Worm (Caenorhabditis elegans) whole organism, L3 larva: Measurements from ENCODE around the gene col-10.
A peak's percentile ranks its signal among the peaks of the same experiment; 100 is the strongest.

ENCODE experiments used
- ZK546.5 ChIP-seq: sonication (generic microtip); optimal IDR thresholded peaks from 2 replicates; lab custom pipeline; 2017; ENCODE audit warnings: missing biosample characterization, missing genetic modification characterization
- ama-1 ChIP-seq: fragments of 150-350 bp; optimal IDR thresholded peaks from 2 replicates; lab custom pipeline; 2018
- ceh-16 ChIP-seq: sonication (generic microtip); optimal IDR thresholded peaks from 2 replicates; lab custom pipeline; 2017; ENCODE audit warnings: missing biosample characterization, missing genetic modification characterization
- ceh-28 ChIP-seq: fragments of 150-350 bp; optimal IDR thresholded peaks from 2 replicates; lab custom pipeline; 2014; ENCODE audit warnings: missing biosample characterization, missing genetic modification reagents, missing genetic modification characterization
- ceh-82 ChIP-seq: fragments of 150-350 bp; optimal IDR thresholded peaks from 2 replicates; lab custom pipeline; 2014; ENCODE audit warnings: missing biosample characterization, missing genetic modification characterization
- ceh-9 ChIP-seq: sonication (generic microtip); optimal IDR thresholded peaks from 2 replicates; lab custom pipeline; 2018; ENCODE audit warnings: missing biosample characterization, missing genetic modification characterization
- daf-12 ChIP-seq: fragments of 150-350 bp; optimal IDR thresholded peaks from 2 replicates; lab custom pipeline; 2014; ENCODE audit warnings: missing biosample characterization, missing genetic modification reagents, missing genetic modification characterization
- egl-27 ChIP-seq: sonication (generic microtip); optimal IDR thresholded peaks from 4 replicates; lab custom pipeline; 2017; ENCODE audit warnings: missing biosample characterization, missing genetic modification reagents, missing genetic modification characterization
- egl-5 ChIP-seq: fragments of 150-350 bp; optimal IDR thresholded peaks from 2 replicates; lab custom pipeline; 2017; ENCODE audit warnings: missing biosample characterization, missing genetic modification reagents, missing genetic modification characterization, inconsistent platforms
- elt-1 ChIP-seq: fragments of 150-350 bp; optimal IDR thresholded peaks from 2 replicates; lab custom pipeline; 2014; ENCODE audit warnings: missing biosample characterization, missing genetic modification characterization
- elt-2 ChIP-seq: sonication (generic microtip); optimal IDR thresholded peaks from 2 replicates; lab custom pipeline; 2016; ENCODE audit warnings: missing genetic modification reagents, mild to moderate bottlenecking, missing genetic modification characterization, missing compliant biosample characterization
- elt-3 ChIP-seq, 3 experiments: fragments of 150-350 bp in 1 of 3; sonication (generic microtip) in 2 of 3; optimal IDR thresholded peaks; 2 replicates in 2 of 3; 4 replicates in 1 of 3; lab custom pipeline; 2014 to 2017; ENCODE audit warnings: missing biosample characterization in 3 of 3, missing genetic modification characterization in 3 of 3
- eor-1 ChIP-seq, 2 experiments: fragments of 150-350 bp; optimal IDR thresholded peaks; 2 replicates each; lab custom pipeline; 2014 to 2018; ENCODE audit warnings: missing biosample characterization in 2 of 2, missing genetic modification characterization in 2 of 2
- fkh-2 ChIP-seq: fragments of 150-350 bp; optimal IDR thresholded peaks from 2 replicates; lab custom pipeline; 2014; ENCODE audit warnings: missing biosample characterization, missing genetic modification reagents, missing genetic modification characterization
- fos-1 ChIP-seq: fragments of 150-350 bp; optimal IDR thresholded peaks from 2 replicates; lab custom pipeline; 2014; ENCODE audit warnings: missing biosample characterization, missing genetic modification characterization
- hmg-11 ChIP-seq: sonication (generic microtip); optimal IDR thresholded peaks from 2 replicates; lab custom pipeline; 2016; ENCODE audit warnings: missing genetic modification characterization, missing compliant biosample characterization
- jun-1 ChIP-seq: fragments of 150-350 bp; optimal IDR thresholded peaks from 2 replicates; lab custom pipeline; 2014; ENCODE audit warnings: missing biosample characterization, missing genetic modification reagents, missing genetic modification characterization
- lin-15B ChIP-seq: fragments of 150-350 bp; optimal IDR thresholded peaks from 2 replicates; lab custom pipeline; 2014; ENCODE audit warnings: missing biosample characterization, missing genetic modification characterization
- lin-39 ChIP-seq: fragments of 150-350 bp; optimal IDR thresholded peaks from 2 replicates; lab custom pipeline; 2018; ENCODE audit warnings: missing biosample characterization, missing genetic modification reagents, missing genetic modification characterization
- lsy-12 ChIP-seq: sonication (generic microtip); optimal IDR thresholded peaks from 2 replicates; lab custom pipeline; 2016; ENCODE audit warnings: mild to moderate bottlenecking, missing genetic modification characterization, missing compliant biosample characterization
- mdl-1 ChIP-seq: fragments of 150-350 bp; optimal IDR thresholded peaks from 2 replicates; lab custom pipeline; 2014; ENCODE audit warnings: missing biosample characterization, missing genetic modification characterization
- mml-1 ChIP-seq: fragments of 150-350 bp; sonication (generic microtip); optimal IDR thresholded peaks from 3 replicates; lab custom pipeline; 2014; ENCODE audit warnings: missing biosample characterization, missing genetic modification characterization
- nfya-1 ChIP-seq: sonication (generic microtip); optimal IDR thresholded peaks from 2 replicates; lab custom pipeline; 2017; ENCODE audit warnings: missing genetic modification characterization, mild to moderate bottlenecking, missing compliant biosample characterization, antibody characterized with exemption, moderate library complexity; ENCODE audit not compliant: insufficient read depth
- nhr-11 ChIP-seq: fragments of 150-350 bp; optimal IDR thresholded peaks from 2 replicates; lab custom pipeline; 2014; ENCODE audit warnings: missing biosample characterization, missing genetic modification characterization
- nhr-12 ChIP-seq: fragments of 150-350 bp; optimal IDR thresholded peaks from 2 replicates; lab custom pipeline; 2014; ENCODE audit warnings: missing biosample characterization, missing genetic modification characterization
- nhr-23 ChIP-seq: fragments of 150-350 bp; optimal IDR thresholded peaks from 2 replicates; lab custom pipeline; 2014; ENCODE audit warnings: missing biosample characterization, missing genetic modification reagents, missing genetic modification characterization
- nhr-237 ChIP-seq: fragments of 150-350 bp; optimal IDR thresholded peaks from 2 replicates; lab custom pipeline; 2014; ENCODE audit warnings: missing biosample characterization, missing genetic modification characterization
- nhr-25 ChIP-seq: sonication (generic microtip); optimal IDR thresholded peaks from 2 replicates; lab custom pipeline; 2017; ENCODE audit warnings: missing biosample characterization, missing genetic modification characterization
- nhr-28 ChIP-seq: fragments of 150-350 bp; optimal IDR thresholded peaks from 2 replicates; lab custom pipeline; 2014; ENCODE audit warnings: missing biosample characterization, missing genetic modification characterization
- nhr-43 ChIP-seq: sonication (generic microtip); optimal IDR thresholded peaks from 2 replicates; lab custom pipeline; 2016; ENCODE audit warnings: mild to moderate bottlenecking, missing genetic modification characterization, missing compliant biosample characterization; ENCODE audit not compliant: poor library complexity, severe bottlenecking
- nhr-76 ChIP-seq: fragments of 150-350 bp; sonication (generic microtip); optimal IDR thresholded peaks from 5 replicates; lab custom pipeline; 2014; ENCODE audit warnings: missing biosample characterization, missing genetic modification characterization
- nhr-77 ChIP-seq: fragments of 150-350 bp; optimal IDR thresholded peaks from 2 replicates; lab custom pipeline; 2014; ENCODE audit warnings: missing biosample characterization, missing genetic modification characterization
- pha-4 ChIP-seq: fragments of 150-350 bp; optimal IDR thresholded peaks from 2 replicates; lab custom pipeline; 2014; ENCODE audit warnings: missing biosample characterization, missing genetic modification reagents, missing genetic modification characterization
- pqm-1 ChIP-seq: fragments of 150-350 bp; optimal IDR thresholded peaks from 2 replicates; lab custom pipeline; 2017; ENCODE audit warnings: missing biosample characterization, missing genetic modification characterization, inconsistent platforms
- sea-2 ChIP-seq: fragments of 150-350 bp; sonication (generic microtip); optimal IDR thresholded peaks from 4 replicates; lab custom pipeline; 2014; ENCODE audit warnings: missing biosample characterization, missing genetic modification reagents, missing genetic modification characterization
- skn-1 ChIP-seq: fragments of 150-350 bp; optimal IDR thresholded peaks from 2 replicates; lab custom pipeline; 2014; ENCODE audit warnings: missing biosample characterization, missing genetic modification characterization
- snpc-4 ChIP-seq: fragments of 150-350 bp; optimal IDR thresholded peaks from 2 replicates; lab custom pipeline; 2014; ENCODE audit warnings: missing biosample characterization, missing genetic modification characterization
- tbx-2 ChIP-seq: sonication (generic microtip); optimal IDR thresholded peaks from 2 replicates; lab custom pipeline; 2016; ENCODE audit warnings: mild to moderate bottlenecking, missing genetic modification characterization, missing compliant biosample characterization
- unc-39 ChIP-seq: sonication (generic microtip); optimal IDR thresholded peaks from 4 replicates; lab custom pipeline; 2017; ENCODE audit warnings: missing biosample characterization, missing genetic modification characterization
- unc-62 ChIP-seq: fragments of 150-350 bp; sonication (generic microtip); optimal IDR thresholded peaks from 4 replicates; lab custom pipeline; 2014; ENCODE audit warnings: missing biosample characterization, missing genetic modification reagents, missing genetic modification characterization
- ztf-11 ChIP-seq: fragments of 150-350 bp; optimal IDR thresholded peaks from 2 replicates; lab custom pipeline; 2014; ENCODE audit warnings: missing biosample characterization, missing genetic modification characterization

col-10 gene

DNA sequence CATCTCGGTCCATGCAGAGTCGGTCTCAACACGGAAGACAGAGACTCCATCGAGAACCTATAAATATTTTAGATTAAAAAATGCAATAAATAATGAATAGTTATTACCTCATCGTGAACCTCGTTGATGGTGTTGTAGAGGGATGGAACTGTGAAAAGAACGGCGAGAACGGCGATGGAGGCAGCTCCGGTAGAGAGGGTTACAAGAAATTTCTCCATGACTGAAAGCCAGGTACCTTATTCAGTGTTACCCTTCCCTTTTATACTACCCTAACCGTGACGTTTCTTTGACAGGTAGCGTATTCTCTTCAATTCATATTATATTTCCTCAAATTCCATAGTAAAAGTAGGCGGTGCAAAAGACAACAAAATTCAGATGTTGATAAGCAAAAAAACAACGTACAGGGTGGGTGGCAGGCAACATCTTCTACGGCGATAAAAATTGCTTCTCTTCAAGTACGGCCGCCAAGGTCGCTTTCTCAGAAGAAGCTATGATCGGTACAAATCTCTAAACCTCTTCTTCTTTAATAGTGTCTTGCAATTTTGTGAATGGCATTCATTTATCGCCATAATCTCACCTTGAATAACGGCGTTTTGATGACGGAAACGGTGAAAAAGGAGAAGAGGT, at the start of gene col-10:
TSS of gene col-10 (minus strand) at position 235 of the 627 bp plus-strand sequence.
- TF ChIP-seq eor-1 (tag; optimal IDR thresholded peaks at IDR 0.05; lab: Kevin White, UChicago) (no peak), elt-3 (tag; optimal IDR thresholded peaks at IDR 0.05; lab: Kevin White, UChicago) (no peak), nhr-77 (tag; lab: Kevin White, UChicago) (no peak), unc-62 (GFP tag; lab: Kevin White, UChicago) (no peak), pha-4 (tag; lab: Kevin White, UChicago) (no peak), egl-5 (tag; lab: Kevin White, UChicago) (no peak), nhr-43 (tag; lab: Kevin White, UChicago) (peak; percentile 65), nhr-11 (no peak), pqm-1 (no peak), daf-12 (tag; lab: Kevin White, UChicago) (no peak), jun-1 (no peak), nhr-23 (tag; lab: Kevin White, UChicago) (no peak), nhr-237 (tag; lab: Kevin White, UChicago) (no peak), ceh-9 (no peak), skn-1 (tag; lab: Kevin White, UChicago) (no peak), elt-1 (tag; lab: Kevin White, UChicago) (peak; percentile 56), unc-39 (no peak), nhr-25 (tag; lab: Kevin White, UChicago) (peak; percentile 86), ZK546.5 (tag; lab: Kevin White, UChicago) (no peak), tbx-2 (tag; lab: Kevin White, UChicago) (no peak), fos-1 (tag; lab: Kevin White, UChicago) (no peak), sea-2 (GFP tag; lab: Kevin White, UChicago) (no peak), nhr-12 (no peak), snpc-4 (no peak), hmg-11 (no peak), lin-15B (tag; lab: Kevin White, UChicago) (no peak), lin-39 (tag; lab: Kevin White, UChicago) (no peak), nfya-1 (no peak), ceh-82 (tag; lab: Kevin White, UChicago) (no peak), ztf-11 (tag; lab: Kevin White, UChicago) (no peak), ama-1 (lab: Kevin White, UChicago) (peak; percentile 85), nhr-28 (no peak), lsy-12 (no peak), egl-27 (tag; lab: Kevin White, UChicago) (peak; percentile 15), ceh-28 (tag; lab: Kevin White, UChicago) (no peak), mdl-1 (tag; lab: Kevin White, UChicago) (no peak)

ce11 chrV:9213554-9213953, 48.4 kb upstream of the col-10 start, which contains the start of gene mdt-27:
mdt-27 (minus strand) TSS chrV:9213654.
- TF ChIP-seq nhr-43 (tag; lab: Kevin White, UChicago) (no peak), eor-1 (tag; optimal IDR thresholded peaks at IDR 0.05; lab: Kevin White, UChicago) (no peak), nhr-76 (tag; lab: Kevin White, UChicago) (no peak), nfya-1 (no peak), ceh-28 (tag; lab: Kevin White, UChicago) (no peak), fkh-2 (tag; lab: Kevin White, UChicago) (no peak), tbx-2 (tag; lab: Kevin White, UChicago) (no peak), unc-39 (no peak), ceh-16 (tag; lab: Kevin White, UChicago) (no peak)

DNA sequence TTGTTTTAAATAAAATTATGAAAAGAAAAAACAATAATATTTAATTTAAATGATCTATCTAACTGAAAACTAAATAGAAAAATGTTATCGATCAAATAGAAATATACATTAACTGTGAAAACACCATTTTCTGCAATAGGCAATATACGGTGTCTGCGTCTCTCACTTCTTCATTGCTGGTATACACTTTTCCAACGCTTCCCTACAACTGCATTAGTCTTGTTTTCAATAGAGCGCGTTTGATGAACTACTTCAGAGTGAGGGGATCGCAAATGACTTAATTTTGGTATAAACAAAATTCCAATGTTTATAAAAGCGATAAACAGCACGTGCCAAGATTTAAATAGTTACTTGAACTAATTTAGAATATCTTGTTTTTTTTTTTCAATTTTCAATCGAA, 47.4 kb upstream of the col-10 start:
- TF ChIP-seq nhr-25 (tag; lab: Kevin White, UChicago) (peak; percentile 80), ceh-82 (tag; lab: Kevin White, UChicago) (no peak), ceh-16 (tag; lab: Kevin White, UChicago) (no peak), lin-15B (tag; lab: Kevin White, UChicago) (peak; percentile 90), pha-4 (tag; lab: Kevin White, UChicago) (peak; percentile 91), nfya-1 (peak; percentile 81), fkh-2 (tag; lab: Kevin White, UChicago) (peak; percentile 17), nhr-23 (tag; lab: Kevin White, UChicago) (peak; percentile 54), pqm-1 (peak; percentile 33), hmg-11 (peak; percentile 54), snpc-4 (peak; percentile 73), lin-39 (tag; lab: Kevin White, UChicago) (peak; percentile 79), egl-5 (tag; lab: Kevin White, UChicago) (peak; percentile 92), jun-1 (no peak), elt-2 (peak; percentile 53), mml-1 (no peak)
